Worm (Caenorhabditis elegans) whole organism, L4/young adult: ENCODE results near the gene C17B7.12.

Experiments
- W03F9.2 ChIP-seq: fragments of 150-350 bp; optimal IDR thresholded peaks from 2 replicates; lab custom pipeline; 2014; ENCODE audit warnings: missing biosample characterization, missing genetic modification characterization
- dao-5 ChIP-seq: sonication (generic microtip); optimal IDR thresholded peaks from 2 replicates; lab custom pipeline; 2016; ENCODE audit warnings: missing genotype, missing genetic modification characterization, moderate library complexity, missing compliant biosample characterization
- him-1 ChIP-seq: sonication (generic microtip); optimal IDR thresholded peaks from 2 replicates; lab custom pipeline; 2016; ENCODE audit warnings: missing genotype, missing genetic modification reagents, missing genetic modification characterization, missing compliant biosample characterization

DNA sequence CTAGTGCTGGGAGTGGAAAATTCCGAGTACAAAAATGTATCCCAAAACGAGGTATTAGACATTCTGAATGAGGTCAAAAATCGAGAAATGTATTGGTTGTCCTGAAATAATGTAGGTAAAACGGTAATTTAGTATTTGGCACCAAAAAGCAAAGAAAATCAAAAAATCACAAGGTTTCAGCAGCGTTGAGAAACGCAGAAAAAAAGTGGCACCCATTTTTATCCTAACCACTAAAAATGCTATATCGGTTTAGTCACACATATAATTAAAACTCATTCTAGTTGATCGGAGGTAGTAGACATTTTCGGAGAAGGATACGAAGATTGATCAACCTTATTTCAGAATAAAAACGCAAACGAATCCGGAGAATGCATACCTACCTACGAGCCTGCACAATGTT, 19.6 kb downstream of the C17B7.12 start, which contains the start of gene srx-121:
- no peak for TF ChIP-seq dao-5 (tag; lab: Kevin White, UChicago)
- no peak for TF ChIP-seq him-1 (tag; lab: Kevin White, UChicago)
- no peak for TF ChIP-seq W03F9.2
